Fruit fly (Drosophila melanogaster): ENCODE results near the gene gdl-ORF39.

The gdl-ORF39 gene

DNA sequence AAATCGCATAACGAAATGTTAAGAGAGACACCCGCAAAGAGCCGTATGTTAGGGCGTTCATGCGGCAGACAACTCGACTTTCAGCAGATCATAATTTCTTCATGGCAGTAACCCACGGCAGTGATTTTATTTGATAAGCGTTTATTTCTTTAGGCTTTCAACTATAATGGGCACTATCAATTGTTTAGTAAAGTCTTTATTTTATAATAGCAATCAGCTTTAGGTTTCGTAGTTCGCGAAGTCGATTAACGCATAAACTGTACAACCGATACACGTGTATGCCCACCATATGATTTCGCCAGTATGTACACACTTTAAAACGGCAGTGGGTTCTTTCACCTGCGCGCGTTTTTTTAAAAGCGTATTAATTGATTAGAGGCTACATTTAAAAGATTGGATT lies 1.0 kb upstream of the gdl-ORF39 start, which contains the start of gene CG7841 (continued):
- TF ChIP-seq vfl (GFP tag; optimal IDR thresholded peaks at IDR 0.05) (peak; percentile 96), CG4404 (GFP tag; IDR thresholded peaks at IDR 0.05) (no peak), Scr (GFP tag; IDR thresholded peaks at IDR 0.05; ENCODE audit: partially characterized antibody) (no peak), CG3163 (GFP tag; optimal IDR thresholded peaks at IDR 0.05) (peak; percentile 88), NC2α (GFP tag; optimal IDR thresholded peaks at IDR 0.05) (peak; percentile 95), CG4360 (GFP tag; IDR thresholded peaks at IDR 0.05) (peak; percentile 74), Camta (GFP tag; optimal IDR thresholded peaks at IDR 0.05) (peak; percentile 97), CG13424 (tag; optimal IDR thresholded peaks at IDR 0.05) (peak; percentile 99), Antp (GFP tag; optimal IDR thresholded peaks at IDR 0.05) (peak; percentile 95), grau (tag; optimal IDR thresholded peaks at IDR 0.05) (peak; percentile 98), CG2202 (tag; optimal IDR thresholded peaks at IDR 0.05) (peak; percentile 99), wdn (GFP tag; IDR thresholded peaks at IDR 0.05) (peak; percentile 93), H15 (GFP tag; IDR thresholded peaks at IDR 0.05) (no peak; the same call in 2 of the 3 replicates), Asciz (GFP tag; optimal IDR thresholded peaks at IDR 0.05) (peak; percentile 97), amos (GFP tag; IDR thresholded peaks at IDR 0.05; ENCODE audit: partially characterized antibody) (no peak), pan (optimal IDR thresholded peaks at IDR 0.05) (no peak), pan (GFP tag; optimal IDR thresholded peaks at IDR 0.05 in 1 of 2, IDR thresholded peaks at IDR 0.05 in 1 of 2) (peak in 1 of 2 experiments; percentile 97), CHES-1-like (GFP tag; optimal IDR thresholded peaks at IDR 0.05) (peak; percentile 96), Dbx (GFP tag; IDR thresholded peaks at IDR 0.05) (peak; percentile 95), CG11093 (GFP tag; IDR thresholded peaks at IDR 0.05) (peak; percentile 79; the same call in 2 of the 3 replicates), Ada2b (GFP tag; IDR thresholded peaks at IDR 0.05) (peak; percentile 94), ind (GFP tag; optimal IDR thresholded peaks at IDR 0.05) (peak; percentile 96), CG2678 (tag; optimal IDR thresholded peaks at IDR 0.05) (peak; percentile 99), sc (optimal IDR thresholded peaks at IDR 0.05) (no peak), sc (GFP tag; optimal IDR thresholded peaks at IDR 0.05) (peak; percentile 95), klu (GFP tag; IDR thresholded peaks at IDR 0.05) (no peak; the same call in 1 of the 2 replicates), CG18262 (tag; optimal IDR thresholded peaks at IDR 0.05) (peak; percentile 99), yki (optimal IDR thresholded peaks at IDR 0.05) (peak; percentile 51), nau (GFP tag; optimal IDR thresholded peaks at IDR 0.05) (peak; percentile 96), dpn (GFP tag; optimal IDR thresholded peaks at IDR 0.05) (peak; percentile 96 to 97), crol (GFP tag; IDR thresholded peaks at IDR 0.05) (peak; percentile 58; the same call in 1 of the 2 replicates), CG4854 (GFP tag; optimal IDR thresholded peaks at IDR 0.05) (peak; percentile 97), tgo (GFP tag; IDR thresholded peaks at IDR 0.05) (peak; percentile 95), Stat92E (GFP tag; optimal IDR thresholded peaks at IDR 0.05) (peak in 1 of 3 experiments; percentile 95), BEAF-32 (GFP tag; optimal IDR thresholded peaks at IDR 0.05) (peak; percentile 29), disco-r (GFP tag; optimal IDR thresholded peaks at IDR 0.05) (peak; percentile 93), CG16815 (GFP tag; optimal IDR thresholded peaks at IDR 0.05) (peak; percentile 87), CG30403 (GFP tag; optimal IDR thresholded peaks at IDR 0.05) (peak; percentile 97), CkIIα-i1 (GFP tag; IDR thresholded peaks at IDR 0.05) (no peak), CG3281 (GFP tag; optimal IDR thresholded peaks at IDR 0.05) (peak; percentile 99), CG13775 (GFP tag; optimal IDR thresholded peaks at IDR 0.05) (peak; percentile 98), CG2116 (GFP tag; optimal IDR thresholded peaks at IDR 0.05) (peak; percentile 87), bbx (GFP tag; IDR thresholded peaks at IDR 0.05; ENCODE audit: partially characterized antibody) (no peak), CG43689 (GFP tag; IDR thresholded peaks at IDR 0.05) (no peak; the same call in 1 of the 2 replicates), CG3838 (GFP tag; optimal IDR thresholded peaks at IDR 0.05) (peak; percentile 91), Hr78 (GFP tag; optimal IDR thresholded peaks at IDR 0.05) (peak in 1 of 2 experiments; percentile 90), unpg (GFP tag; optimal IDR thresholded peaks at IDR 0.05) (peak; percentile 99), CG15696 (tag; optimal IDR thresholded peaks at IDR 0.05) (peak; percentile 98), nerfin-1 (tag; optimal IDR thresholded peaks at IDR 0.05) (peak; percentile 98), slbo (GFP tag; IDR thresholded peaks at IDR 0.05) (peak; percentile 94), eve (GFP tag; optimal IDR thresholded peaks at IDR 0.05) (no peak)

Data from whole organism, embryonic.